Worm (Caenorhabditis elegans): ENCODE results near the gene R08C7.5.

R08C7.5 gene

DNA sequence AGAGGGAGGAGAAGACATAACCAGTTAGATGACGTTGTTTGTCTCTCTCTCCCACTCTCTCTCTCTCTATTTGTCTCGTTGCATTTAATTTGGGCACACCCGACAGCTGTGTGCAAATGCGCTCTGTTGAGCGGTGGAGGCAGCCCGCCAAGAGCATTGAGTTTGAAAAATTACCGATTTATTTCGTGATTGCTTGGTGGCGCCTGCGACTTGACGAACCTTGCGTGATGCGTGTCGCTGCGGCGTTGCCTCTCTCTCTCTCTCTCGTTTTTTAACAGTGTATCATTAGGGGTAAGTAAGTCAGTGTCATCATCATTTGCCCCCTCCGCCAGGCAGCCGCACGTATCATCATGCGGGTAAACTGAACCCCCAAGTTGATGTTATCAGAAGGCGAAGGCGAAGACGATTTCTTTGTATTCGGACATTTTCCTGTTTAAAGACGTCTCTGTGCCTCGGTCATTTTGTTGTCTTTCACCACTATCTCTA is 23.9 kb upstream of the R08C7.5 start:
- TF ChIP-seq nhr-80 (tag; optimal IDR thresholded peaks at IDR 0.05) (peak; percentile 91), ets-4 (GFP tag; optimal IDR thresholded peaks at IDR 0.05) (peak; percentile 38), egrh-3 (GFP tag; IDR thresholded peaks at IDR 0.05) (0 out of 2 replicates have a peak, but pooled peaks have one; percentile 8), lin-35 (GFP tag; optimal IDR thresholded peaks at IDR 0.05) (peak in 1 of 3 experiments; percentile 37), K11D2.4 (GFP tag; IDR thresholded peaks at IDR 0.05) (peak; percentile 33; the same call in 1 of the 2 replicates), ztf-18 (tag; optimal IDR thresholded peaks at IDR 0.05) (peak; percentile 23), nfya-2 (GFP tag; IDR thresholded peaks at IDR 0.05) (no peak), lin-54 (GFP tag; optimal IDR thresholded peaks at IDR 0.05) (peak; percentile 29), dox-1 (GFP tag; IDR thresholded peaks at IDR 0.05) (peak; percentile 57; the same call in 1 of the 2 replicates), mcd-1 (GFP tag; IDR thresholded peaks at IDR 0.05) (peak; percentile 87), K12H6.12 (tag; optimal IDR thresholded peaks at IDR 0.05) (peak; percentile 62), F57C9.4 (tag; optimal IDR thresholded peaks at IDR 0.05) (no peak), let-607 (tag; optimal IDR thresholded peaks at IDR 0.05) (peak in 1 of 2 experiments; percentile 20), madf-10 (tag; optimal IDR thresholded peaks at IDR 0.05) (peak; percentile 26), nhr-90 (tag; optimal IDR thresholded peaks at IDR 0.05) (no peak), hmg-1.2 (GFP tag; IDR thresholded peaks at IDR 0.05) (peak; percentile 41; the same call in 1 of the 2 replicates), snpc-4 (GFP tag; optimal IDR thresholded peaks at IDR 0.05) (no peak), snpc-4 (tag; optimal IDR thresholded peaks at IDR 0.05) (peak in 2 of 4 experiments; percentile 3 to 55), ztf-22 (GFP tag; optimal IDR thresholded peaks at IDR 0.05) (peak; percentile 27), lin-26 (GFP tag; IDR thresholded peaks at IDR 0.05) (peak; percentile 54; the same call in 1 of the 2 replicates), F10E7.11 (tag; optimal IDR thresholded peaks at IDR 0.05) (no peak), snpc-1.3 (tag; optimal IDR thresholded peaks at IDR 0.05; ENCODE audit: insufficient read depth) (no peak), T07F8.4 (tag; optimal IDR thresholded peaks at IDR 0.05) (no peak), rcor-1 (GFP tag; IDR thresholded peaks at IDR 0.05) (peak; percentile 36; the same call in 1 of the 2 replicates), snpc-3.4 (tag; optimal IDR thresholded peaks at IDR 0.05) (no peak), akir-1 (GFP tag; optimal IDR thresholded peaks at IDR 0.05) (peak; percentile 62), attf-5 (GFP tag; optimal IDR thresholded peaks at IDR 0.05) (peak; percentile 79), chd-7 (tag; optimal IDR thresholded peaks at IDR 0.05) (peak; percentile 36), pbrm-1 (GFP tag; IDR thresholded peaks at IDR 0.05) (0 out of 2 replicates have a peak, but pooled peaks have one; percentile 41), atf-7 (tag; optimal IDR thresholded peaks at IDR 0.05) (peak; percentile 53), cebp-1 (GFP tag; IDR thresholded peaks at IDR 0.05) (peak; percentile 41), cebp-1 (tag; optimal IDR thresholded peaks at IDR 0.05) (peak; percentile 57), lin-40 (tag; optimal IDR thresholded peaks at IDR 0.05) (peak; percentile 53), Y56A3A.18 (GFP tag; IDR thresholded peaks at IDR 0.05) (0 out of 2 replicates have a peak, but pooled peaks have one; percentile 15), B0336.3 (GFP tag; IDR thresholded peaks at IDR 0.05) (peak; percentile 32; the same call in 1 of the 2 replicates), zfh-2 (GFP tag; conservative IDR thresholded peaks at IDR 0.05) (peak; percentile 84)

- TF ChIP-seq ama-1 (optimal IDR thresholded peaks at IDR 0.05) (no peak), ama-1 (GFP tag; optimal IDR thresholded peaks at IDR 0.05) (no peak), tbp1 (GFP tag; optimal IDR thresholded peaks at IDR 0.05) (peak; percentile 34), Y53F4B.3 (GFP tag; IDR thresholded peaks at IDR 0.05) (no peak), cebp-2 (GFP tag; IDR thresholded peaks at IDR 0.05) (no peak), ZK185.1 (tag; optimal IDR thresholded peaks at IDR 0.05; ENCODE audit: poor library complexity, severe bottlenecking) (peak; percentile 61), Y56A3A.18 (GFP tag; IDR thresholded peaks at IDR 0.05) (no peak), attf-5 (GFP tag; optimal IDR thresholded peaks at IDR 0.05) (peak; percentile 13), cebp-1 (GFP tag; IDR thresholded peaks at IDR 0.05) (no peak), cebp-1 (tag; optimal IDR thresholded peaks at IDR 0.05) (peak; percentile 25), egrh-3 (GFP tag; IDR thresholded peaks at IDR 0.05) (peak; percentile 77), madf-10 (tag; optimal IDR thresholded peaks at IDR 0.05) (peak; percentile 16), zfh-2 (GFP tag; conservative IDR thresholded peaks at IDR 0.05) (peak; percentile 93), hmg-1.2 (GFP tag; IDR thresholded peaks at IDR 0.05) (peak; percentile 63), lsy-27 (tag; optimal IDR thresholded peaks at IDR 0.05; ENCODE audit: borderline replicate concordance, insufficient read depth) (no peak), mcd-1 (GFP tag; IDR thresholded peaks at IDR 0.05) (peak; percentile 69), nhr-80 (tag; optimal IDR thresholded peaks at IDR 0.05) (peak; percentile 60), lin-26 (GFP tag; IDR thresholded peaks at IDR 0.05) (0 out of 2 replicates have a peak, but pooled peaks have one; percentile 17), ets-4 (GFP tag; optimal IDR thresholded peaks at IDR 0.05) (peak; percentile 6), atf-7 (tag; optimal IDR thresholded peaks at IDR 0.05) (peak; percentile 21), K12H6.12 (tag; optimal IDR thresholded peaks at IDR 0.05) (peak; percentile 11), dox-1 (GFP tag; IDR thresholded peaks at IDR 0.05) (peak; percentile 76)
Observed at ce11 chrIV:4407055-4407461, 23.0 kb upstream of the R08C7.5 start.

Data from whole organism, young adult.